Fruit fly (Drosophila melanogaster) whole organism, embryonic: ENCODE measurements around the gene pygo.

Experiments used
- Atf3 ChIP-seq: fragments of 200-800 bp; sonication (Bioruptor generic); optimal IDR thresholded peaks from 3 replicates; lab custom pipeline; 2016; ENCODE audit warnings: missing biosample characterization, missing genetic modification characterization
- Atf6 ChIP-seq: fragments of 200-800 bp; sonication (Bioruptor generic); IDR thresholded peaks from 2 replicates; pipeline ENCODE4 v1.3.6; 2022; ENCODE audit warnings: missing biosample characterization, missing genetic modification characterization
- Awh ChIP-seq: fragments of 200-800 bp; sonication (Bioruptor generic); IDR thresholded peaks from 2 replicates; pipeline ENCODE4, ENCODE4 v1.3.6; 2022; ENCODE audit warnings: missing biosample characterization, missing genetic modification characterization
- Bdp1 ChIP-seq: fragments of 200-800 bp; sonication (Bioruptor generic); optimal IDR thresholded peaks from 3 replicates; lab custom pipeline; 2016; ENCODE audit warnings: missing biosample characterization, missing genetic modification characterization
- CG1024 ChIP-seq: fragments of 200-800 bp; sonication (Bioruptor generic); IDR thresholded peaks from 2 replicates; pipeline ENCODE4 v1.3.6; 2022; ENCODE audit warnings: missing biosample characterization, missing genetic modification characterization
- CG10274 ChIP-seq: fragments of 200-800 bp; sonication (Bioruptor generic); optimal IDR thresholded peaks from 3 replicates; lab custom pipeline; 2017; ENCODE audit warnings: missing biosample characterization, mild to moderate bottlenecking, missing genetic modification characterization
- CG10654 ChIP-seq: fragments of 200-800 bp; sonication (Bioruptor generic); optimal IDR thresholded peaks from 2 replicates; lab custom pipeline; 2016; ENCODE audit warnings: missing biosample characterization, missing genetic modification characterization
- CG11085 ChIP-seq: fragments of 200-800 bp; sonication (Bioruptor generic); IDR thresholded peaks from 2 replicates; pipeline ENCODE4 v1.3.6; 2022; ENCODE audit warnings: missing biosample characterization, missing genetic modification characterization
- CG13123 ChIP-seq: fragments of 200-800 bp; sonication (Bioruptor generic); optimal IDR thresholded peaks from 2 replicates; lab custom pipeline; 2016; ENCODE audit warnings: missing biosample characterization, missing genetic modification characterization
- CG13624 ChIP-seq: fragments of 200-800 bp; sonication (Bioruptor generic); optimal IDR thresholded peaks from 2 replicates; lab custom pipeline; 2016; ENCODE audit warnings: missing biosample characterization, missing genetic modification characterization
- CG1529 ChIP-seq: fragments of 200-800 bp; sonication (Bioruptor generic); optimal IDR thresholded peaks from 3 replicates; lab custom pipeline; 2018; ENCODE audit warnings: missing biosample characterization, missing genetic modification characterization
- CG16779 ChIP-seq: fragments of 200-800 bp; sonication (Bioruptor generic); IDR thresholded peaks from 2 replicates; pipeline ENCODE4 v1.3.6; 2022; ENCODE audit warnings: missing biosample characterization, missing genetic modification characterization
- CG17829 ChIP-seq: fragments of 200-800 bp; optimal IDR thresholded peaks from 2 replicates; lab custom pipeline; 2019; ENCODE audit warnings: missing biosample characterization, mild to moderate bottlenecking, missing genetic modification characterization, moderate library complexity
- CG2202 ChIP-seq: fragments of 200-800 bp; sonication (Bioruptor generic); optimal IDR thresholded peaks from 2 replicates; lab custom pipeline; 2018; ENCODE audit warnings: missing biosample characterization, mild to moderate bottlenecking, missing genetic modification characterization
- CG32767 ChIP-seq: fragments of 200-800 bp; sonication (Bioruptor generic); IDR thresholded peaks from 2 replicates; pipeline ENCODE4 v1.3.6; 2022; ENCODE audit warnings: missing biosample characterization, missing genetic modification characterization
- CG33213 ChIP-seq: fragments of 200-800 bp; sonication (Bioruptor generic); optimal IDR thresholded peaks from 3 replicates; lab custom pipeline; 2016; ENCODE audit warnings: missing biosample characterization, missing genetic modification characterization
- CG3847 ChIP-seq: fragments of 200-800 bp; sonication (Bioruptor generic); IDR thresholded peaks from 2 replicates; pipeline ENCODE4 v1.3.6; 2022; ENCODE audit warnings: missing biosample characterization, missing genetic modification characterization
- CG3995 ChIP-seq: fragments of 200-800 bp; sonication (Bioruptor generic); optimal IDR thresholded peaks from 3 replicates; lab custom pipeline; 2016; ENCODE audit warnings: missing biosample characterization, missing genetic modification characterization
- CG42726 ChIP-seq: fragments of 200-800 bp; sonication (Bioruptor generic); IDR thresholded peaks from 2 replicates; pipeline ENCODE4 v1.3.6; 2022; ENCODE audit warnings: missing biosample characterization, missing genetic modification characterization; ENCODE audit not compliant: partially characterized antibody
- CG6765 ChIP-seq: fragments of 200-800 bp; sonication (Bioruptor generic); optimal IDR thresholded peaks from 3 replicates; lab custom pipeline; 2017; ENCODE audit warnings: missing biosample characterization, mild to moderate bottlenecking, missing genetic modification characterization
- Camta ChIP-seq: fragments of 200-800 bp; sonication (Bioruptor generic); optimal IDR thresholded peaks from 2 replicates; lab custom pipeline; 2016; ENCODE audit warnings: missing biosample characterization, missing genetic modification characterization
- Dip2 ChIP-seq: fragments of 200-800 bp; sonication (Bioruptor generic); IDR thresholded peaks from 2 replicates; pipeline ENCODE4 v1.3.6; 2022; ENCODE audit warnings: missing biosample characterization, missing genetic modification characterization
- Doc2 ChIP-seq: fragments of 200-800 bp; sonication (Bioruptor generic); IDR thresholded peaks from 2 replicates; pipeline ENCODE4 v1.3.6; 2022; ENCODE audit warnings: missing biosample characterization, missing genetic modification characterization
- Doc3 ChIP-seq: fragments of 200-800 bp; sonication (Bioruptor generic); IDR thresholded peaks from 3 replicates; pipeline ENCODE4 v1.3.6; 2022; ENCODE audit warnings: missing biosample characterization, missing genetic modification characterization; ENCODE audit not compliant: partially characterized antibody
- Dp ChIP-seq: fragments of 200-800 bp; sonication (Bioruptor generic); optimal IDR thresholded peaks from 2 replicates; lab custom pipeline; 2018; ENCODE audit warnings: missing biosample characterization, mild to moderate bottlenecking, missing genetic modification characterization, moderate library complexity
- Elba2 ChIP-seq: fragments of 200-800 bp; sonication (Bioruptor generic); optimal IDR thresholded peaks from 3 replicates; lab custom pipeline; 2016; ENCODE audit warnings: missing biosample characterization, missing genetic modification characterization
- Fer3 ChIP-seq: fragments of 200-800 bp; sonication (Bioruptor generic); optimal IDR thresholded peaks from 2 replicates; lab custom pipeline; 2018; ENCODE audit warnings: missing biosample characterization, mild to moderate bottlenecking, missing genetic modification characterization, moderate library complexity
- Hand ChIP-seq: fragments of 200-800 bp; sonication (Bioruptor generic); optimal IDR thresholded peaks from 2 replicates; lab custom pipeline; 2017; ENCODE audit warnings: mild to moderate bottlenecking, missing biosample characterization, missing genetic modification reagents, missing genetic modification characterization
- Hsf ChIP-seq: fragments of 200-800 bp; sonication (Bioruptor generic); optimal IDR thresholded peaks from 3 replicates; lab custom pipeline; 2016; ENCODE audit warnings: missing biosample characterization, missing genetic modification characterization
- Myb ChIP-seq: fragments of 200-800 bp; sonication (Bioruptor generic); optimal IDR thresholded peaks from 2 replicates; lab custom pipeline; 2016; ENCODE audit warnings: missing biosample characterization, missing genetic modification characterization
- Nf-YC ChIP-seq: fragments of 200-800 bp; optimal IDR thresholded peaks from 3 replicates; lab custom pipeline; 2019; ENCODE audit warnings: missing biosample characterization, mild to moderate bottlenecking, missing genetic modification characterization, moderate library complexity
- Oaz ChIP-seq: fragments of 200-800 bp; sonication (Bioruptor generic); IDR thresholded peaks from 2 replicates; pipeline ENCODE4 v1.3.6; 2022; ENCODE audit warnings: missing biosample characterization, missing genetic modification characterization
- Optix ChIP-seq: fragments of 200-800 bp; sonication (Bioruptor generic); IDR thresholded peaks from 3 replicates; pipeline ENCODE4 v1.3.6; 2022; ENCODE audit warnings: missing biosample characterization, missing genetic modification characterization
- ap ChIP-seq: fragments of 200-800 bp; sonication (Bioruptor generic); IDR thresholded peaks from 2 replicates; pipeline ENCODE4 v1.3.6; 2022; ENCODE audit warnings: missing biosample characterization, missing genetic modification characterization
- crp ChIP-seq, 2 experiments: fragments of 200-800 bp; sonication (Bioruptor generic); optimal IDR thresholded peaks; 2 replicates in 1 of 2; 3 replicates in 1 of 2; lab custom pipeline; 2017; ENCODE audit warnings: missing biosample characterization in 2 of 2, missing genetic modification characterization in 2 of 2, mild to moderate bottlenecking in 1 of 2, moderate library complexity in 1 of 2
- eve ChIP-seq, 2 experiments: fragments of >200 bp; optimal IDR thresholded peaks; 2 replicates each; lab custom pipeline; 2017; ENCODE audit warnings: missing biosample characterization in 2 of 2, missing genetic modification characterization in 2 of 2
- eyg ChIP-seq: fragments of 200-800 bp; sonication (Bioruptor generic); optimal IDR thresholded peaks from 3 replicates; lab custom pipeline; 2016; ENCODE audit warnings: missing biosample characterization, missing genetic modification characterization
- fd64A ChIP-seq: fragments of 200-800 bp; sonication (Bioruptor generic); optimal IDR thresholded peaks from 3 replicates; lab custom pipeline; 2018; ENCODE audit warnings: missing biosample characterization, mild to moderate bottlenecking, missing genetic modification characterization
- grau ChIP-seq: fragments of 200-800 bp; optimal IDR thresholded peaks from 3 replicates; lab custom pipeline; 2019; ENCODE audit warnings: missing biosample characterization, mild to moderate bottlenecking, missing genetic modification characterization, moderate library complexity
- gt ChIP-seq: fragments of 200-800 bp; sonication (Bioruptor generic); IDR thresholded peaks from 2 replicates; pipeline ENCODE4 v1.3.6; 2022; ENCODE audit warnings: missing biosample characterization, missing genetic modification characterization
- her ChIP-seq: fragments of 200-800 bp; sonication (Bioruptor generic); optimal IDR thresholded peaks from 2 replicates; lab custom pipeline; 2016; ENCODE audit warnings: missing biosample characterization, missing genetic modification characterization
- pho ChIP-seq: fragments of 200-800 bp; sonication (Bioruptor generic); optimal IDR thresholded peaks from 2 replicates; lab custom pipeline; 2016; ENCODE audit warnings: missing biosample characterization, missing genetic modification characterization
- psq ChIP-seq: fragments of 200-800 bp; sonication (Bioruptor generic); optimal IDR thresholded peaks from 2 replicates; lab custom pipeline; 2017; ENCODE audit warnings: missing biosample characterization, missing genetic modification characterization
- pum ChIP-seq: fragments of 200-800 bp; sonication (Bioruptor generic); optimal IDR thresholded peaks from 2 replicates; lab custom pipeline; 2016; ENCODE audit warnings: missing biosample characterization, missing genetic modification characterization
- row ChIP-seq: fragments of 200-800 bp; sonication (Bioruptor generic); IDR thresholded peaks from 3 replicates; pipeline ENCODE4 v1.3.6; 2022; ENCODE audit warnings: missing biosample characterization, missing genetic modification characterization
- sd ChIP-seq: fragments of 200-800 bp; sonication (Bioruptor generic); optimal IDR thresholded peaks from 3 replicates; lab custom pipeline; 2018; ENCODE audit warnings: missing biosample characterization, mild to moderate bottlenecking, missing genetic modification characterization, moderate library complexity
- sens ChIP-seq: fragments of 200-800 bp; sonication (Bioruptor generic); peaks from one replicate; lab custom pipeline; 2016; ENCODE audit warnings: missing biosample characterization, missing genetic modification characterization
- shn ChIP-seq: fragments of 200-800 bp; sonication (Bioruptor generic); optimal IDR thresholded peaks from 3 replicates; lab custom pipeline; 2016; ENCODE audit warnings: missing biosample characterization, missing genetic modification characterization
- tna ChIP-seq: fragments of 200-800 bp; sonication (Bioruptor generic); IDR thresholded peaks from 2 replicates; pipeline ENCODE4 v1.3.6; 2022; ENCODE audit warnings: missing biosample characterization, missing genetic modification characterization; ENCODE audit not compliant: partially characterized antibody
- trh ChIP-seq: fragments of 200-800 bp; sonication (Bioruptor generic); optimal IDR thresholded peaks from 2 replicates; lab custom pipeline; 2016; ENCODE audit warnings: missing biosample characterization, missing genetic modification characterization
- ttk ChIP-seq: fragments of 200-800 bp; sonication (Bioruptor generic); IDR thresholded peaks from 2 replicates; pipeline ENCODE4 v2.1.2; 2022; ENCODE audit warnings: missing biosample characterization, missing genetic modification characterization
- tup ChIP-seq: fragments of 200-800 bp; sonication (Bioruptor generic); optimal IDR thresholded peaks from 2 replicates; lab custom pipeline; 2016; ENCODE audit warnings: missing biosample characterization, mild to moderate bottlenecking, missing genetic modification characterization, moderate library complexity

Gene pygo

DNA sequence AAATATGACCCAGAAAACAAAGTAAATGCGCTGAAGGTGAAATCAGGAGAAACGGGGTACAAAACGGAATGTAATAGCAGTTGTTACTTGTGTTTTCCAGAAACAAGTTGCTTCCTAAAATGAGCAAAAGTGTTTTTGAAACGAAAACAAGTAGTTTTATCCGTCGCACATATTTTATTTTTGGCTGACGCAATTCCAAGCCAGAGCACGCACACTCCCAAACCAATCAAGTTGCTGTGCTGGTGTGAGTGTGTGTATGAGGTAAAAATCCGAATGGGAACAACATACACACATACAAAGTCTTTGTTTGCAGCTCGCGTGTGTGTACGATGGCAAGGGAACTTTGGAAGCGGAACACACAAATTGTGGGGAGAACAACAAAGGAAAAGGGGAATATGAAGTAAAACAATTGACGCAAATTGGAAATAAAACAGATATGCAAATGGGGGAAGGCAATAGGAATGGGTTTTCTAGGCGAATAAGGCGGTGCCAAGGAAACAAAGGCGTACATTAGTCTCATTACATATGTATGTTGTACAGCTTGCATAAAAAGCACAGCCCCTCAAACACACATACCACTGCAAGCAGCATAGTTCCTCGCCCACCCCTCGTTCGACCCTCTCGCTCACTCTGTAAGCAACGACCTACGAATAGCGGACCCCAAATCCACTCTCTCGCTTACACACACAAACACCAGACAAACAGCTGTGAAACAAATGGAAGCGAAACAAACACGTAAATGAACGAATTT lies 28.1 kb upstream of the pygo start (continued):
- TF ChIP-seq CG6765 (no peak), CG17829 (tag; lab: Kevin White, UChicago) (no peak), Dip2 (GFP tag; lab: Robert Waterston, UW) (no peak), psq (GFP tag; lab: Kevin White, UChicago) (no peak), grau (peak; percentile 2), Dp (no peak), Atf6 (GFP tag; lab: Robert Waterston, UW) (no peak), trh (GFP tag; lab: Kevin White, UChicago) (no peak), CG3847 (GFP tag; lab: Robert Waterston, UW) (no peak), Atf3 (GFP tag; lab: Kevin White, UChicago) (no peak), sens (GFP tag; lab: Kevin White, UChicago) (peak; percentile 76), sd (tag; lab: Kevin White, UChicago) (peak; percentile 79), CG33213 (GFP tag; lab: Kevin White, UChicago) (no peak), CG42726 (GFP tag; lab: Robert Waterston, UW) (no peak), shn (no peak), fd64A (no peak), Camta (GFP tag; lab: Kevin White, UChicago) (no peak), Doc2 (GFP tag; lab: Robert Waterston, UW) (no peak), Myb (GFP tag; lab: Kevin White, UChicago) (no peak), CG10274 (no peak), her (GFP tag; lab: Kevin White, UChicago) (no peak), CG1529 (GFP tag; lab: Kevin White, UChicago) (no peak), eve (GFP tag; optimal IDR thresholded peaks at IDR 0.05; lab: Kevin White, UChicago) (peak in 1 of 2 experiments; percentile 70), ap (GFP tag; lab: Robert Waterston, UW) (no peak), gt (no peak), Elba2 (GFP tag; lab: Kevin White, UChicago) (peak; percentile 58), Nf-YC (tag; lab: Kevin White, UChicago) (peak; percentile 51), crp (GFP tag; optimal IDR thresholded peaks at IDR 0.05; lab: Kevin White, UChicago) (peak in 1 of 2 experiments; percentile 71), CG3995 (GFP tag; lab: Kevin White, UChicago) (no peak), ttk (GFP tag; lab: Robert Waterston, UW) (no peak), Doc3 (GFP tag; lab: Robert Waterston, UW) (no peak), Optix (GFP tag; lab: Robert Waterston, UW) (no peak), CG13123 (GFP tag; lab: Kevin White, UChicago) (no peak), Hand (peak; percentile 11), CG13624 (peak; percentile 11), eyg (GFP tag; lab: Kevin White, UChicago) (no peak), Hsf (no peak), CG2202 (tag; lab: Kevin White, UChicago) (no peak), Oaz (no peak), Bdp1 (GFP tag; lab: Kevin White, UChicago) (no peak), Awh (GFP tag; lab: Robert Waterston, UW) (no peak), CG10654 (GFP tag; lab: Kevin White, UChicago) (no peak), row (GFP tag; lab: Robert Waterston, UW) (no peak), CG11085 (no peak), CG16779 (GFP tag; lab: Robert Waterston, UW) (no peak), Fer3 (tag; lab: Kevin White, UChicago) (no peak), pum (no peak), tup (GFP tag; lab: Kevin White, UChicago) (no peak), CG32767 (GFP tag; lab: Robert Waterston, UW) (no peak), CG1024 (GFP tag; lab: Robert Waterston, UW) (no peak), pho (GFP tag; lab: Kevin White, UChicago) (no peak), tna (GFP tag; lab: Robert Waterston, UW) (no peak)
